Fruit fly (Drosophila melanogaster): ENCODE measurements around the gene zen.
A peak's percentile ranks its signal among the peaks of the same experiment; 100 is the strongest.

The zen gene

DNA sequence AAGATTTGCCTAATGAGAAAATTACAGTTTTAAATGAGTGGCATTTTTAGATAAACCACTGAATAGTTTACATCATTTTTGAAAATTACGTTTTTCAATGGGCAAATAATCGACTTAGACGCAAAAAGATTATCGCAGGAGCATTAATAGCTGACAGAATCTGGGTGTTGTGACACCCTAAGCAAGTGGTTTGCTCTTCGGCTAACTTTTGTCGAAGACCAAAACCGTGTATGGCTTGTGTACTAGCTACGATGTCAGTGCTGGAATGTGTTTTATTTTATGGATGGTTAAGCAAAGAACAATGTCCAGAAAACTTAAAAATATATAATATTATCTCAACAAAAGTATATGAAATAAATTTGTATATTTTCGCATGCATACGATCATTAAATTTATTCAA, 45.1 kb downstream of the zen start:
- TF ChIP-seq fru (GFP tag; optimal IDR thresholded peaks at IDR 0.05), result no peak
- TF ChIP-seq h (GFP tag; optimal IDR thresholded peaks at IDR 0.05), result no peak
- no peak for TF ChIP-seq lola (GFP tag; optimal IDR thresholded peaks at IDR 0.05)
- no peak for TF ChIP-seq jim (GFP tag; optimal IDR thresholded peaks at IDR 0.05)
- no peak for TF ChIP-seq Hr83 (GFP tag; optimal IDR thresholded peaks at IDR 0.05; ENCODE audit: poor library complexity, severe bottlenecking)
- TF ChIP-seq Dif (GFP tag; optimal IDR thresholded peaks at IDR 0.05; ENCODE audit: partially characterized antibody), result peak; percentile 57
- no peak for TF ChIP-seq brk (GFP tag; optimal IDR thresholded peaks at IDR 0.05)
- no peak for TF ChIP-seq N (GFP tag; optimal IDR thresholded peaks at IDR 0.05)
- no peak for TF ChIP-seq Sp1 (GFP tag; optimal IDR thresholded peaks at IDR 0.05)
- TF ChIP-seq CG9705 (GFP tag; optimal IDR thresholded peaks at IDR 0.05), result no peak
- TF ChIP-seq dl (GFP tag; optimal IDR thresholded peaks at IDR 0.05; ENCODE audit: insufficient read depth in 1 of 2, partially characterized antibody in 2 of 2), result peak in 1 of 2 experiments; percentile 3
- TF ChIP-seq rgr (GFP tag; optimal IDR thresholded peaks at IDR 0.05), result no peak
- TF ChIP-seq sage (GFP tag; optimal IDR thresholded peaks at IDR 0.05), result no peak
- no peak for TF ChIP-seq tai (GFP tag; optimal IDR thresholded peaks at IDR 0.05)

DNA sequence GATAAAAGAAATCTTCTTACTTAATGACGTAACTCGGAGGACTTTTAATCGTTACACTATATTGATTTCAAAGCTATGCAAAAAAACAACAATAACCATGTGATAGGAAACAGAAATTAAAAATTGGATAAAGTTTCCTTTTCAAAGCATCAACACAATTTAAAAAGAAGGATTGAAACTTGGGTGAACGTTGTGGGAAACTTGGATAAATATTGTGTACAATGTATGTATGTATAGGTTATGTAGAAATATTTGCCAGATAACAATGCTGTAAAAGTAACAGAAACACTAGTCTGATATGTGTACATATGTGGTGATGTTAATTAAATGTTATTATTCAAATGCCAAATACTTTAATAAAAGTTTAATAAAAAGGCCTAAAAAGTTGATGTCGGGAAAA, 47.7 kb downstream of the zen start:
- TF ChIP-seq dsf (GFP tag; optimal IDR thresholded peaks at IDR 0.05; ENCODE audit: borderline replicate concordance) (no peak), brk (GFP tag; optimal IDR thresholded peaks at IDR 0.05) (no peak), Hr83 (GFP tag; optimal IDR thresholded peaks at IDR 0.05; ENCODE audit: poor library complexity, severe bottlenecking) (no peak), fru (GFP tag; optimal IDR thresholded peaks at IDR 0.05) (no peak), sv (GFP tag; optimal IDR thresholded peaks at IDR 0.05) (no peak), ey (GFP tag; optimal IDR thresholded peaks at IDR 0.05) (no peak), HLH106 (tag; optimal IDR thresholded peaks at IDR 0.05) (no peak), Jra (GFP tag; optimal IDR thresholded peaks at IDR 0.05) (no peak), sage (GFP tag; optimal IDR thresholded peaks at IDR 0.05) (no peak), Myc (optimal IDR thresholded peaks at IDR 0.05) (no peak), rgr (GFP tag; optimal IDR thresholded peaks at IDR 0.05) (no peak), Dif (GFP tag; optimal IDR thresholded peaks at IDR 0.05; ENCODE audit: partially characterized antibody) (no peak), h (GFP tag; optimal IDR thresholded peaks at IDR 0.05) (no peak), dmrt93B (GFP tag; optimal IDR thresholded peaks at IDR 0.05) (no peak), lola (GFP tag; optimal IDR thresholded peaks at IDR 0.05) (no peak), Mio (GFP tag; optimal IDR thresholded peaks at IDR 0.05) (no peak), tai (GFP tag; optimal IDR thresholded peaks at IDR 0.05) (no peak), br (GFP tag; optimal IDR thresholded peaks at IDR 0.05) (no peak), Abd-B (GFP tag; optimal IDR thresholded peaks at IDR 0.05) (no peak)

DNA sequence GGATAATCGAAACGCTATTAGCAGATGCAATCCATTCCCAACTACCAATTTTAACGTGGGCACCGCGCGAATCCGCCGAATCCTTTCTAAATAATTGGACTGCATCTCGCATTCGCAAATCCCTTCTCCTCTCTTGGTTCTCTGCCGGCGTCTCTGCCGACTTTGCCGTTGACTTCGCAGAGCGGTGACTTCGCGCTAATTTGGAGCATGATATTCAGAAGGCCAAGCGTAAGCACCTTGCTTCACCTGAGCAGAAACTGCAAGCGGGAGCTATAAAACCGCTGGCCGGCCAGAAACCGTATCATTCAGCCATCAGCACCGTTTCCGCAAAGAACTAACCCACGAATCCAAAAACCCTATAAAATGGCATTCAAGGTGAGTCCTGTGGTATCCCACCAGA, 50.2 kb downstream of the zen start, which contains the start of gene Ccp84Aa:
TSS of gene Ccp84Aa (plus strand) at position 301 of the 400 bp plus-strand sequence.
- TF ChIP-seq sage (GFP tag; optimal IDR thresholded peaks at IDR 0.05) (no peak), br (GFP tag; optimal IDR thresholded peaks at IDR 0.05) (no peak), CrebA (GFP tag; optimal IDR thresholded peaks at IDR 0.05; ENCODE audit: borderline replicate concordance) (no peak), fru (GFP tag; optimal IDR thresholded peaks at IDR 0.05) (no peak), h (GFP tag; optimal IDR thresholded peaks at IDR 0.05) (no peak), HLH106 (tag; optimal IDR thresholded peaks at IDR 0.05) (no peak), Rel (GFP tag; optimal IDR thresholded peaks at IDR 0.05) (no peak), Rel (tag; optimal IDR thresholded peaks at IDR 0.05) (no peak), Vsx2 (GFP tag; optimal IDR thresholded peaks at IDR 0.05; ENCODE audit: partially characterized antibody) (no peak), CG32264 (GFP tag; optimal IDR thresholded peaks at IDR 0.05) (no peak), rgr (GFP tag; optimal IDR thresholded peaks at IDR 0.05) (no peak)
